Worm (Caenorhabditis elegans) whole organism, L3 larva: ENCODE results near the gene ZK896.1.
A peak's percentile ranks its signal among the peaks of the same experiment; 100 is the strongest.

ENCODE experiments used
- R02D3.7 ChIP-seq: fragments of 150-350 bp; optimal IDR thresholded peaks from 2 replicates; lab custom pipeline; 2014; ENCODE audit warnings: missing biosample characterization, missing genetic modification characterization
- ZK546.5 ChIP-seq: sonication (generic microtip); optimal IDR thresholded peaks from 2 replicates; lab custom pipeline; 2017; ENCODE audit warnings: missing biosample characterization, missing genetic modification characterization
- ama-1 ChIP-seq: fragments of 150-350 bp; optimal IDR thresholded peaks from 2 replicates; lab custom pipeline; 2018
- ceh-28 ChIP-seq: fragments of 150-350 bp; optimal IDR thresholded peaks from 2 replicates; lab custom pipeline; 2014; ENCODE audit warnings: missing biosample characterization, missing genetic modification reagents, missing genetic modification characterization
- ceh-82 ChIP-seq: fragments of 150-350 bp; optimal IDR thresholded peaks from 2 replicates; lab custom pipeline; 2014; ENCODE audit warnings: missing biosample characterization, missing genetic modification characterization
- egl-27 ChIP-seq: sonication (generic microtip); optimal IDR thresholded peaks from 4 replicates; lab custom pipeline; 2017; ENCODE audit warnings: missing biosample characterization, missing genetic modification reagents, missing genetic modification characterization
- egl-5 ChIP-seq: fragments of 150-350 bp; optimal IDR thresholded peaks from 2 replicates; lab custom pipeline; 2017; ENCODE audit warnings: missing biosample characterization, missing genetic modification reagents, missing genetic modification characterization, inconsistent platforms
- elt-2 ChIP-seq: sonication (generic microtip); optimal IDR thresholded peaks from 2 replicates; lab custom pipeline; 2016; ENCODE audit warnings: missing genetic modification reagents, mild to moderate bottlenecking, missing genetic modification characterization, missing compliant biosample characterization
- elt-3 ChIP-seq, 3 experiments: fragments of 150-350 bp in 1 of 3; sonication (generic microtip) in 2 of 3; optimal IDR thresholded peaks; 2 replicates in 2 of 3; 4 replicates in 1 of 3; lab custom pipeline; 2014 to 2017; ENCODE audit warnings: missing biosample characterization in 3 of 3, missing genetic modification characterization in 3 of 3
- eor-1 ChIP-seq, 2 experiments: fragments of 150-350 bp; optimal IDR thresholded peaks; 2 replicates each; lab custom pipeline; 2014 to 2018; ENCODE audit warnings: missing biosample characterization in 2 of 2, missing genetic modification characterization in 2 of 2
- fkh-10 ChIP-seq: sonication (generic microtip); optimal IDR thresholded peaks from 2 replicates; lab custom pipeline; 2017; ENCODE audit warnings: missing biosample characterization, missing genetic modification reagents, missing genetic modification characterization
- fos-1 ChIP-seq: fragments of 150-350 bp; optimal IDR thresholded peaks from 2 replicates; lab custom pipeline; 2014; ENCODE audit warnings: missing biosample characterization, missing genetic modification characterization
- jun-1 ChIP-seq: fragments of 150-350 bp; optimal IDR thresholded peaks from 2 replicates; lab custom pipeline; 2014; ENCODE audit warnings: missing biosample characterization, missing genetic modification reagents, missing genetic modification characterization
- lin-15B ChIP-seq: fragments of 150-350 bp; optimal IDR thresholded peaks from 2 replicates; lab custom pipeline; 2014; ENCODE audit warnings: missing biosample characterization, missing genetic modification characterization
- lin-39 ChIP-seq: fragments of 150-350 bp; optimal IDR thresholded peaks from 2 replicates; lab custom pipeline; 2018; ENCODE audit warnings: missing biosample characterization, missing genetic modification reagents, missing genetic modification characterization
- mdl-1 ChIP-seq: fragments of 150-350 bp; optimal IDR thresholded peaks from 2 replicates; lab custom pipeline; 2014; ENCODE audit warnings: missing biosample characterization, missing genetic modification characterization
- mml-1 ChIP-seq: fragments of 150-350 bp; sonication (generic microtip); optimal IDR thresholded peaks from 3 replicates; lab custom pipeline; 2014; ENCODE audit warnings: missing biosample characterization, missing genetic modification characterization
- nhr-11 ChIP-seq: fragments of 150-350 bp; optimal IDR thresholded peaks from 2 replicates; lab custom pipeline; 2014; ENCODE audit warnings: missing biosample characterization, missing genetic modification characterization
- nhr-23 ChIP-seq: fragments of 150-350 bp; optimal IDR thresholded peaks from 2 replicates; lab custom pipeline; 2014; ENCODE audit warnings: missing biosample characterization, missing genetic modification reagents, missing genetic modification characterization
- nhr-237 ChIP-seq: fragments of 150-350 bp; optimal IDR thresholded peaks from 2 replicates; lab custom pipeline; 2014; ENCODE audit warnings: missing biosample characterization, missing genetic modification characterization
- nhr-43 ChIP-seq: sonication (generic microtip); optimal IDR thresholded peaks from 2 replicates; lab custom pipeline; 2016; ENCODE audit warnings: mild to moderate bottlenecking, missing genetic modification characterization, missing compliant biosample characterization; ENCODE audit not compliant: poor library complexity, severe bottlenecking
- nhr-76 ChIP-seq: fragments of 150-350 bp; sonication (generic microtip); optimal IDR thresholded peaks from 5 replicates; lab custom pipeline; 2014; ENCODE audit warnings: missing biosample characterization, missing genetic modification characterization
- nhr-77 ChIP-seq: fragments of 150-350 bp; optimal IDR thresholded peaks from 2 replicates; lab custom pipeline; 2014; ENCODE audit warnings: missing biosample characterization, missing genetic modification characterization
- pqm-1 ChIP-seq: fragments of 150-350 bp; optimal IDR thresholded peaks from 2 replicates; lab custom pipeline; 2017; ENCODE audit warnings: missing biosample characterization, missing genetic modification characterization, inconsistent platforms
- sea-2 ChIP-seq: fragments of 150-350 bp; sonication (generic microtip); optimal IDR thresholded peaks from 4 replicates; lab custom pipeline; 2014; ENCODE audit warnings: missing biosample characterization, missing genetic modification reagents, missing genetic modification characterization
- skn-1 ChIP-seq: fragments of 150-350 bp; optimal IDR thresholded peaks from 2 replicates; lab custom pipeline; 2014; ENCODE audit warnings: missing biosample characterization, missing genetic modification characterization
- snpc-4 ChIP-seq: fragments of 150-350 bp; optimal IDR thresholded peaks from 2 replicates; lab custom pipeline; 2014; ENCODE audit warnings: missing biosample characterization, missing genetic modification characterization
- tbx-2 ChIP-seq: sonication (generic microtip); optimal IDR thresholded peaks from 2 replicates; lab custom pipeline; 2016; ENCODE audit warnings: mild to moderate bottlenecking, missing genetic modification characterization, missing compliant biosample characterization
- unc-39 ChIP-seq: sonication (generic microtip); optimal IDR thresholded peaks from 4 replicates; lab custom pipeline; 2017; ENCODE audit warnings: missing biosample characterization, missing genetic modification characterization
- zag-1 ChIP-seq: fragments of 150-350 bp; optimal IDR thresholded peaks from 2 replicates; lab custom pipeline; 2014; ENCODE audit warnings: missing biosample characterization, missing genetic modification characterization
- ztf-11 ChIP-seq: fragments of 150-350 bp; optimal IDR thresholded peaks from 2 replicates; lab custom pipeline; 2014; ENCODE audit warnings: missing biosample characterization, missing genetic modification characterization
- ztf-4 ChIP-seq: fragments of 150-350 bp; optimal IDR thresholded peaks from 2 replicates; lab custom pipeline; 2014; ENCODE audit warnings: missing biosample characterization, missing genetic modification characterization

ZK896.1 gene

ce11 chrIV:12870315-12870714, 4.8 kb downstream of the ZK896.1 start:
- TF ChIP-seq egl-27 (tag; lab: Kevin White, UChicago) (no peak), elt-2 (tag; lab: Kevin White, UChicago) (peak; percentile 10), nhr-11 (no peak)

- TF ChIP-seq R02D3.7 (tag; lab: Kevin White, UChicago) (no peak), unc-39 (no peak), egl-5 (tag; lab: Kevin White, UChicago) (no peak), elt-2 (tag; lab: Kevin White, UChicago) (peak; percentile 19), sea-2 (GFP tag; lab: Kevin White, UChicago) (no peak), nhr-76 (tag; lab: Kevin White, UChicago) (no peak), ZK546.5 (no peak), snpc-4 (peak; percentile 31), ama-1 (lab: Kevin White, UChicago) (no peak), lin-39 (no peak), ceh-28 (no peak), mdl-1 (tag; lab: Kevin White, UChicago) (no peak)
Observed at ce11 chrIV:12869812-12870211, 5.3 kb downstream of the ZK896.1 start.

- no peak for TF ChIP-seq nhr-237 (tag; lab: Kevin White, UChicago)
- TF ChIP-seq elt-2 (tag; lab: Kevin White, UChicago): peak; percentile 71
- peak; percentile 21 for TF ChIP-seq pqm-1
Observed at ce11 chrIV:12869383-12869782, 5.8 kb downstream of the ZK896.1 start.

- TF ChIP-seq jun-1 (tag; lab: Kevin White, UChicago) (peak; percentile 11), elt-2 (tag; lab: Kevin White, UChicago) (peak; percentile 96), nhr-23 (tag; lab: Kevin White, UChicago) (no peak), skn-1 (no peak), pqm-1 (peak; percentile 88)
- TF ChIP-seq, all 47 proteins: peak for 3
Observed at ce11 chrIV:12865884-12866283, 9.3 kb downstream of the ZK896.1 start, which contains the start of gene clec-186. TSS of gene clec-186 (plus strand) at chrIV:12866109.

- TF ChIP-seq ztf-4 (tag; lab: Kevin White, UChicago) (no peak), fkh-10 (no peak), tbx-2 (tag; lab: Kevin White, UChicago) (no peak), sea-2 (GFP tag; lab: Kevin White, UChicago) (no peak), nhr-77 (tag; lab: Kevin White, UChicago) (no peak), mml-1 (tag; lab: Kevin White, UChicago) (no peak), elt-3 (tag; optimal IDR thresholded peaks at IDR 0.05; lab: Kevin White, UChicago) (no peak), lin-39 (no peak), nhr-237 (tag; lab: Kevin White, UChicago) (no peak), mdl-1 (tag; lab: Kevin White, UChicago) (no peak), fos-1 (no peak), ztf-11 (tag; lab: Kevin White, UChicago) (no peak)
Observed at ce11 chrIV:12859797-12860196, 15.4 kb downstream of the ZK896.1 start, which contains the start of gene gcy-18. TSS of gene gcy-18 (plus strand) at chrIV:12860097.

ce11 chrIV:12855248-12855647, 19.9 kb downstream of the ZK896.1 start, which contains the start of gene nstp-5:
TSS of gene nstp-5 (plus strand) at chrIV:12855548.
- no peak for TF ChIP-seq elt-2 (tag; lab: Kevin White, UChicago)
- no peak for TF ChIP-seq lin-39
- TF ChIP-seq nhr-43: no peak
- no peak for TF ChIP-seq ztf-11 (tag; lab: Kevin White, UChicago)
- no peak for TF ChIP-seq eor-1 (tag; optimal IDR thresholded peaks at IDR 0.05; lab: Kevin White, UChicago)
- no peak for TF ChIP-seq egl-27 (tag; lab: Kevin White, UChicago)
- no peak for TF ChIP-seq sea-2 (GFP tag; lab: Kevin White, UChicago)
- TF ChIP-seq pqm-1: no peak
- no peak for TF ChIP-seq nhr-77 (tag; lab: Kevin White, UChicago)
- no peak for TF ChIP-seq nhr-237 (tag; lab: Kevin White, UChicago)
- TF ChIP-seq zag-1 (tag; lab: Kevin White, UChicago): no peak
- TF ChIP-seq skn-1: no peak
- TF ChIP-seq R02D3.7 (tag; lab: Kevin White, UChicago): no peak
- TF ChIP-seq ama-1 (lab: Kevin White, UChicago): no peak
- no peak for TF ChIP-seq lin-15B (tag; lab: Kevin White, UChicago)
- no peak for TF ChIP-seq elt-3 (tag; optimal IDR thresholded peaks at IDR 0.05; lab: Kevin White, UChicago)
- no peak for TF ChIP-seq ceh-82
